Worm (Caenorhabditis elegans) whole organism, L4/young adult: Measurements from ENCODE around the gene F20D12.12.

Experiments
- W03F9.2 ChIP-seq: fragments of 150-350 bp; optimal IDR thresholded peaks from 2 replicates; lab custom pipeline; 2014; ENCODE audit warnings: missing biosample characterization, missing genetic modification characterization
- dao-5 ChIP-seq: sonication (generic microtip); optimal IDR thresholded peaks from 2 replicates; lab custom pipeline; 2016; ENCODE audit warnings: missing genotype, missing genetic modification characterization, moderate library complexity, missing compliant biosample characterization

- no peak for TF ChIP-seq W03F9.2 (tag; lab: Kevin White, UChicago)
- no peak for TF ChIP-seq dao-5 (tag; lab: Kevin White, UChicago)
Observed at ce11 chrIV:7988385-7988784, 41.1 kb downstream of the F20D12.12 start, which contains the start of gene col-115.
